Worm (Caenorhabditis elegans) whole organism, late embryonic: ENCODE measurements around the gene ins-1.
A peak's percentile ranks its signal among the peaks of the same experiment; 100 is the strongest.

ENCODE experiments used
- C38D4.7 ChIP-seq: fragments of 200-800 bp; sonication (Bioruptor generic); optimal IDR thresholded peaks from 2 replicates; lab custom pipeline; 2018; ENCODE audit warnings: mild to moderate bottlenecking, missing genetic modification characterization, moderate library complexity, missing compliant biosample characterization
- F13H6.1 ChIP-seq: sonication (generic microtip); optimal IDR thresholded peaks from 2 replicates; lab custom pipeline; 2016; ENCODE audit warnings: missing genetic modification characterization, missing compliant biosample characterization
- K02D7.2 ChIP-seq: sonication (generic microtip); optimal IDR thresholded peaks from 2 replicates; lab custom pipeline; 2017; ENCODE audit warnings: mild to moderate bottlenecking, missing genetic modification characterization, missing compliant biosample characterization
- K09A11.1 ChIP-seq: sonication (generic microtip); optimal IDR thresholded peaks from 2 replicates; lab custom pipeline; 2017; ENCODE audit warnings: antibody characterized with exemption, mild to moderate bottlenecking, missing genetic modification characterization, missing compliant biosample characterization; ENCODE audit not compliant: insufficient read depth
- Y22D7AL.16 ChIP-seq: sonication (generic microtip); optimal IDR thresholded peaks from 2 replicates; lab custom pipeline; 2016; ENCODE audit warnings: missing genetic modification characterization, missing compliant biosample characterization
- ahr-1 ChIP-seq: sonication (generic microtip); optimal IDR thresholded peaks from 2 replicates; lab custom pipeline; 2016; ENCODE audit warnings: missing genetic modification characterization, missing compliant biosample characterization
- ama-1 ChIP-seq: fragments of 150-350 bp; optimal IDR thresholded peaks from 2 replicates; lab custom pipeline; 2014
- ceh-14 ChIP-seq: sonication (generic microtip); optimal IDR thresholded peaks from 2 replicates; lab custom pipeline; 2016; ENCODE audit warnings: missing genotype, missing genetic modification characterization, missing compliant biosample characterization
- ceh-18 ChIP-seq: sonication (generic microtip); optimal IDR thresholded peaks from 2 replicates; lab custom pipeline; 2016; ENCODE audit warnings: missing genetic modification characterization, missing compliant biosample characterization
- ceh-2 ChIP-seq: sonication (generic microtip); optimal IDR thresholded peaks from 2 replicates; lab custom pipeline; 2016; ENCODE audit warnings: missing genotype, missing genetic modification characterization, missing compliant biosample characterization
- ceh-30 ChIP-seq: fragments of 150-350 bp; optimal IDR thresholded peaks from 2 replicates; lab custom pipeline; 2014; ENCODE audit warnings: missing biosample characterization, missing genetic modification characterization
- ceh-31 ChIP-seq: sonication (generic microtip); optimal IDR thresholded peaks from 2 replicates; lab custom pipeline; 2016; ENCODE audit warnings: missing genetic modification characterization, missing compliant biosample characterization
- ceh-34 ChIP-seq: sonication (generic microtip); optimal IDR thresholded peaks from 2 replicates; lab custom pipeline; 2016; ENCODE audit warnings: mild to moderate bottlenecking, missing genetic modification characterization, missing compliant biosample characterization
- ceh-6 ChIP-seq: fragments of 200-800 bp; sonication (Bioruptor generic); optimal IDR thresholded peaks from 2 replicates; lab custom pipeline; 2018; ENCODE audit warnings: mild to moderate bottlenecking, missing genetic modification characterization, missing compliant biosample characterization
- ceh-9 ChIP-seq: sonication (generic microtip); optimal IDR thresholded peaks from 2 replicates; lab custom pipeline; 2016; ENCODE audit warnings: mild to moderate bottlenecking, missing genetic modification characterization, inconsistent platforms, missing compliant biosample characterization
- che-1 ChIP-seq: sonication (generic microtip); optimal IDR thresholded peaks from 2 replicates; lab custom pipeline; 2016; ENCODE audit warnings: mild to moderate bottlenecking, missing genetic modification characterization, missing compliant biosample characterization
- elt-2 ChIP-seq: sonication (generic microtip); optimal IDR thresholded peaks from 2 replicates; lab custom pipeline; 2016; ENCODE audit warnings: missing genetic modification reagents, missing genetic modification characterization, missing compliant biosample characterization
- ets-4 ChIP-seq: sonication (generic microtip); optimal IDR thresholded peaks from 2 replicates; lab custom pipeline; 2016; ENCODE audit warnings: missing genetic modification characterization, missing compliant biosample characterization
- eyg-1 ChIP-seq: sonication (generic microtip); optimal IDR thresholded peaks from 2 replicates; lab custom pipeline; 2016; ENCODE audit warnings: missing genotype, missing genetic modification characterization, missing compliant biosample characterization
- fax-1 ChIP-seq: sonication (generic microtip); optimal IDR thresholded peaks from 2 replicates; lab custom pipeline; 2016; ENCODE audit warnings: missing genotype, missing genetic modification characterization, missing compliant biosample characterization
- fkh-10 ChIP-seq: fragments of 150-350 bp; optimal IDR thresholded peaks from 2 replicates; lab custom pipeline; 2014; ENCODE audit warnings: missing biosample characterization, missing genetic modification reagents, missing genetic modification characterization
- gmeb-2 ChIP-seq: sonication (generic microtip); optimal IDR thresholded peaks from 2 replicates; lab custom pipeline; 2016; ENCODE audit warnings: missing genetic modification characterization, inconsistent platforms, missing compliant biosample characterization
- hlh-13 ChIP-seq: fragments of 200-800 bp; sonication (Bioruptor generic); optimal IDR thresholded peaks from 2 replicates; lab custom pipeline; 2018; ENCODE audit warnings: mild to moderate bottlenecking, missing genetic modification characterization, missing compliant biosample characterization
- hlh-15 ChIP-seq: sonication (generic microtip); optimal IDR thresholded peaks from 2 replicates; lab custom pipeline; 2016; ENCODE audit warnings: missing genetic modification characterization, missing compliant biosample characterization
- hlh-30 ChIP-seq: sonication (generic microtip); optimal IDR thresholded peaks from 2 replicates; lab custom pipeline; 2017; ENCODE audit warnings: antibody characterized with exemption, missing genetic modification characterization, missing compliant biosample characterization; ENCODE audit not compliant: insufficient read depth
- hlh-8 ChIP-seq: sonication (generic microtip); optimal IDR thresholded peaks from 2 replicates; lab custom pipeline; 2016; ENCODE audit warnings: missing genotype, missing genetic modification characterization, missing compliant biosample characterization
- lim-6 ChIP-seq: sonication (generic microtip); optimal IDR thresholded peaks from 2 replicates; lab custom pipeline; 2016; ENCODE audit warnings: missing genetic modification characterization, missing compliant biosample characterization
- lin-11 ChIP-seq: fragments of 200-800 bp; sonication (Bioruptor generic); optimal IDR thresholded peaks from 2 replicates; lab custom pipeline; 2018; ENCODE audit warnings: mild to moderate bottlenecking, missing genetic modification characterization, missing compliant biosample characterization
- madf-2 ChIP-seq: sonication (generic microtip); optimal IDR thresholded peaks from 2 replicates; lab custom pipeline; 2017; ENCODE audit warnings: missing genetic modification characterization, missing compliant biosample characterization
- mec-3 ChIP-seq: sonication (generic microtip); optimal IDR thresholded peaks from 2 replicates; lab custom pipeline; 2016; ENCODE audit warnings: borderline replicate concordance, missing genetic modification characterization, missing compliant biosample characterization
- nfya-1 ChIP-seq: sonication (generic microtip); optimal IDR thresholded peaks from 2 replicates; lab custom pipeline; 2017; ENCODE audit warnings: missing genetic modification characterization, mild to moderate bottlenecking, missing compliant biosample characterization, antibody characterized with exemption, moderate library complexity
- nhr-11 ChIP-seq: fragments of 150-350 bp; optimal IDR thresholded peaks from 2 replicates; lab custom pipeline; 2014; ENCODE audit warnings: missing biosample characterization, missing genetic modification characterization
- nhr-232 ChIP-seq: sonication (generic microtip); optimal IDR thresholded peaks from 2 replicates; lab custom pipeline; 2016; ENCODE audit warnings: missing genetic modification characterization, missing compliant biosample characterization
- npax-4 ChIP-seq: sonication (generic microtip); optimal IDR thresholded peaks from 2 replicates; lab custom pipeline; 2016; ENCODE audit warnings: missing genetic modification characterization, missing compliant biosample characterization
- odd-2 ChIP-seq: sonication (generic microtip); optimal IDR thresholded peaks from 2 replicates; lab custom pipeline; 2017; ENCODE audit warnings: antibody characterized with exemption, mild to moderate bottlenecking, missing genetic modification characterization, missing compliant biosample characterization
- pat-9 ChIP-seq: fragments of 200-800 bp; sonication (Bioruptor generic); optimal IDR thresholded peaks from 2 replicates; lab custom pipeline; 2018; ENCODE audit warnings: mild to moderate bottlenecking, missing genetic modification characterization, moderate library complexity, missing compliant biosample characterization
- pha-2 ChIP-seq: sonication (generic microtip); optimal IDR thresholded peaks from 2 replicates; lab custom pipeline; 2017; ENCODE audit warnings: mild to moderate bottlenecking, missing genetic modification characterization, missing compliant biosample characterization
- pha-4 ChIP-seq: fragments of 150-350 bp; optimal IDR thresholded peaks from 2 replicates; lab custom pipeline; 2018; ENCODE audit warnings: missing biosample characterization, missing genetic modification reagents, missing genetic modification characterization
- pqm-1 ChIP-seq: sonication (generic microtip); optimal IDR thresholded peaks from 2 replicates; lab custom pipeline; 2016; ENCODE audit warnings: missing genetic modification characterization, missing compliant biosample characterization
- pros-1 ChIP-seq: fragments of 150-350 bp; optimal IDR thresholded peaks from 2 replicates; lab custom pipeline; 2014; ENCODE audit warnings: missing biosample characterization, missing genetic modification reagents, missing genetic modification characterization
- ref-2 ChIP-seq: sonication (generic microtip); optimal IDR thresholded peaks from 2 replicates; lab custom pipeline; 2016; ENCODE audit warnings: missing genetic modification characterization, missing compliant biosample characterization
- sdc-2 ChIP-seq: sonication (generic microtip); optimal IDR thresholded peaks from 2 replicates; lab custom pipeline; 2016; ENCODE audit warnings: missing genotype, missing genetic modification characterization, missing compliant biosample characterization
- sox-2 ChIP-seq: fragments of 200-800 bp; sonication (Bioruptor generic); IDR thresholded peaks from 2 replicates; pipeline ENCODE4 v1.3.6; 2022; ENCODE audit warnings: missing genetic modification reagents, missing genetic modification characterization, missing compliant biosample characterization
- sox-4 ChIP-seq: sonication (generic microtip); optimal IDR thresholded peaks from 2 replicates; lab custom pipeline; 2017; ENCODE audit warnings: mild to moderate bottlenecking, missing genetic modification characterization, inconsistent platforms, missing compliant biosample characterization
- tbx-2 ChIP-seq: sonication (generic microtip); optimal IDR thresholded peaks from 2 replicates; lab custom pipeline; 2016; ENCODE audit warnings: missing genetic modification characterization, missing compliant biosample characterization
- unc-3 ChIP-seq, 2 experiments: fragments of 200-800 bp in 1 of 2; sonication (Bioruptor generic) in 1 of 2; sonication (generic microtip) in 1 of 2; conservative IDR thresholded peaks in 1 of 2; optimal IDR thresholded peaks in 1 of 2; 2 replicates each; pipeline versions ENCODE4 v1.3.6 to Lab custom; 2016 to 2022; ENCODE audit warnings: missing compliant biosample characterization in 2 of 2, missing genetic modification characterization in 2 of 2, missing genetic modification reagents in 1 of 2
- unc-42 ChIP-seq: sonication (generic microtip); optimal IDR thresholded peaks from 2 replicates; lab custom pipeline; 2016; ENCODE audit warnings: missing genotype, missing genetic modification characterization, missing compliant biosample characterization
- zip-5 ChIP-seq: sonication (generic microtip); optimal IDR thresholded peaks from 2 replicates; lab custom pipeline; 2016; ENCODE audit warnings: missing genetic modification characterization, missing compliant biosample characterization

ins-1 gene

ce11 chrIV:10396827-10397226 is 39.7 kb upstream of the ins-1 start:
- TF ChIP-seq ceh-2 = no peak
- no peak for TF ChIP-seq ceh-14
- no peak for TF ChIP-seq Y22D7AL.16 (tag; lab: Kevin White, UChicago)
- TF ChIP-seq lin-11 (tag; lab: Kevin White, UChicago) = no peak
- TF ChIP-seq K02D7.2 (tag; lab: Kevin White, UChicago) = no peak
- peak; percentile 80 for TF ChIP-seq unc-42

ce11 chrIV:10398244-10398643 is 38.3 kb upstream of the ins-1 start:
- TF ChIP-seq ref-2 (tag; lab: Kevin White, UChicago) (no peak), sox-2 (GFP tag; lab: Robert Waterston, UW) (no peak), ceh-31 (peak; percentile 14), unc-42 (peak; percentile 69), ceh-6 (GFP tag; lab: Kevin White, UChicago) (no peak), eyg-1 (tag; lab: Kevin White, UChicago) (no peak), nhr-232 (no peak), zip-5 (tag; lab: Kevin White, UChicago) (no peak), fax-1 (tag; lab: Kevin White, UChicago) (no peak), pha-2 (tag; lab: Kevin White, UChicago) (no peak), hlh-15 (no peak), Y22D7AL.16 (tag; lab: Kevin White, UChicago) (no peak), hlh-13 (GFP tag; lab: Kevin White, UChicago) (no peak), unc-3 (GFP tag; conservative IDR thresholded peaks at IDR 0.05; lab: Robert Waterston, UW) (no peak), unc-3 (tag; optimal IDR thresholded peaks at IDR 0.05; lab: Kevin White, UChicago) (no peak), mec-3 (tag; lab: Kevin White, UChicago) (no peak), sox-4 (tag; lab: Kevin White, UChicago) (no peak), ets-4 (no peak), pqm-1 (tag; lab: Kevin White, UChicago) (no peak), nfya-1 (tag; lab: Kevin White, UChicago) (peak; percentile 0), F13H6.1 (no peak), madf-2 (tag; lab: Kevin White, UChicago) (no peak), hlh-30 (no peak), pat-9 (tag; lab: Kevin White, UChicago) (no peak), hlh-8 (tag; lab: Kevin White, UChicago) (no peak), ahr-1 (no peak), lim-6 (tag; lab: Kevin White, UChicago) (no peak), sdc-2 (no peak)

ce11 chrIV:10403193-10404058 is 33.1 kb upstream of the ins-1 start, which contains the start of gene gpa-7:
TSS of gene gpa-7 (plus strand) at chrIV:10404008.
- TF ChIP-seq tbx-2 (tag; lab: Kevin White, UChicago) = peak; percentile 83
- peak; percentile 39 for TF ChIP-seq sdc-2
- no peak for TF ChIP-seq sox-4 (tag; lab: Kevin White, UChicago)
- no peak for TF ChIP-seq ama-1
- TF ChIP-seq ceh-31 = peak; percentile 88
- TF ChIP-seq K02D7.2 (tag; lab: Kevin White, UChicago) = no peak
- peak; percentile 3 for TF ChIP-seq mec-3 (tag; lab: Kevin White, UChicago)
- no peak for TF ChIP-seq pha-4 (tag; lab: Kevin White, UChicago)
- no peak for TF ChIP-seq elt-2 (tag; lab: Kevin White, UChicago)
- TF ChIP-seq nhr-11 = no peak
- TF ChIP-seq pros-1 (tag; lab: Kevin White, UChicago) = peak; percentile 26
- TF ChIP-seq sox-2 (GFP tag; lab: Robert Waterston, UW) = no peak
- peak; percentile 88 for TF ChIP-seq ceh-18
- TF ChIP-seq che-1 (tag; lab: Kevin White, UChicago) = no peak
- TF ChIP-seq pqm-1 (tag; lab: Kevin White, UChicago) = no peak
- peak; percentile 82 for TF ChIP-seq ceh-34 (tag; lab: Kevin White, UChicago)
- no peak for TF ChIP-seq madf-2 (tag; lab: Kevin White, UChicago)
- TF ChIP-seq ceh-9 (tag; lab: Kevin White, UChicago) = no peak
- TF ChIP-seq odd-2 (tag; lab: Kevin White, UChicago) = no peak
- TF ChIP-seq npax-4 = no peak
- TF ChIP-seq fkh-10 (GFP tag; lab: Kevin White, UChicago) = peak; percentile 53
- TF ChIP-seq ceh-30 = no peak
- TF ChIP-seq gmeb-2 = no peak
- TF ChIP-seq C38D4.7 = no peak
- no peak for TF ChIP-seq K09A11.1 (tag; lab: Kevin White, UChicago)
